Fruit fly (Drosophila melanogaster) whole organism, embryonic: ENCODE measurements around the gene Pex10.
A peak's percentile ranks its signal among the peaks of the same experiment; 100 is the strongest.

Source experiments
- CG10147 ChIP-seq: fragments of 200-800 bp; sonication (Bioruptor generic); optimal IDR thresholded peaks from 2 replicates; lab custom pipeline; 2019; ENCODE audit warnings: missing biosample characterization, mild to moderate bottlenecking, missing genetic modification characterization, moderate library complexity
- CG10267 ChIP-seq: fragments of 200-800 bp; sonication (Bioruptor generic); optimal IDR thresholded peaks from 2 replicates; lab custom pipeline; 2018; ENCODE audit warnings: missing biosample characterization, mild to moderate bottlenecking, missing genetic modification characterization, moderate library complexity
- CG10462 ChIP-seq: fragments of 200-800 bp; sonication (Bioruptor generic); optimal IDR thresholded peaks from 2 replicates; lab custom pipeline; 2016; ENCODE audit warnings: missing biosample characterization, missing genetic modification characterization
- CG11696 ChIP-seq: fragments of 200-800 bp; sonication (Bioruptor generic); IDR thresholded peaks from 2 replicates; pipeline ENCODE4 v1.3.6; 2022; ENCODE audit warnings: missing biosample characterization, missing genetic modification characterization
- CG12104 ChIP-seq: fragments of 200-800 bp; sonication (Bioruptor generic); optimal IDR thresholded peaks from 3 replicates; lab custom pipeline; 2016; ENCODE audit warnings: missing biosample characterization, missing genetic modification characterization
- CG12236 ChIP-seq: fragments of 200-800 bp; sonication (Bioruptor generic); optimal IDR thresholded peaks from 2 replicates; lab custom pipeline; 2016; ENCODE audit warnings: missing biosample characterization, missing genetic modification characterization
- CG14014 ChIP-seq: fragments of 200-800 bp; sonication (Bioruptor generic); IDR thresholded peaks from 2 replicates; pipeline ENCODE4 v1.3.6; 2022; ENCODE audit warnings: missing biosample characterization, missing genetic modification characterization
- CG15269 ChIP-seq: fragments of 200-800 bp; sonication (Bioruptor generic); optimal IDR thresholded peaks from 2 replicates; lab custom pipeline; 2018; ENCODE audit warnings: missing biosample characterization, mild to moderate bottlenecking, missing genetic modification characterization, moderate library complexity
- CG16863 ChIP-seq: fragments of 200-800 bp; sonication (Bioruptor generic); optimal IDR thresholded peaks from 3 replicates; lab custom pipeline; 2016; ENCODE audit warnings: missing biosample characterization, missing genetic modification characterization
- CG2120 ChIP-seq: fragments of 200-800 bp; sonication (Bioruptor generic); optimal IDR thresholded peaks from 3 replicates; lab custom pipeline; 2016; ENCODE audit warnings: missing biosample characterization, missing genetic modification characterization
- CG2199 ChIP-seq: fragments of 200-800 bp; sonication (Bioruptor generic); IDR thresholded peaks from 3 replicates; pipeline ENCODE4 v1.3.6; 2022; ENCODE audit warnings: missing biosample characterization, missing genetic modification characterization
- CG31441 ChIP-seq: fragments of 200-800 bp; sonication (Bioruptor generic); IDR thresholded peaks from 2 replicates; pipeline ENCODE4 v1.3.6; 2022; ENCODE audit warnings: missing biosample characterization, missing genetic modification characterization
- CG32772 ChIP-seq: fragments of 200-800 bp; sonication (Bioruptor generic); IDR thresholded peaks from 2 replicates; pipeline ENCODE4 v1.3.6; 2022; ENCODE audit warnings: missing biosample characterization, missing genetic modification characterization
- CG33557 ChIP-seq: fragments of 200-800 bp; sonication (Bioruptor generic); optimal IDR thresholded peaks from 2 replicates; lab custom pipeline; 2019; ENCODE audit warnings: missing biosample characterization, mild to moderate bottlenecking, missing genetic modification characterization, moderate library complexity
- CG34224 ChIP-seq: fragments of 200-800 bp; sonication (Bioruptor generic); IDR thresholded peaks from 3 replicates; pipeline ENCODE4 v1.3.6; 2022; ENCODE audit warnings: missing biosample characterization, missing genetic modification characterization; ENCODE audit not compliant: partially characterized antibody
- CG6654 ChIP-seq: fragments of 200-800 bp; sonication (Bioruptor generic); optimal IDR thresholded peaks from 2 replicates; lab custom pipeline; 2017; ENCODE audit warnings: missing biosample characterization, mild to moderate bottlenecking, missing genetic modification characterization
- CG7357 ChIP-seq: fragments of 200-800 bp; sonication (Bioruptor generic); IDR thresholded peaks from 3 replicates; pipeline ENCODE4 v1.3.6; 2022; ENCODE audit warnings: missing biosample characterization, missing genetic modification characterization
- CG7786 ChIP-seq: fragments of 200-800 bp; sonication (Bioruptor generic); optimal IDR thresholded peaks from 2 replicates; lab custom pipeline; 2016; ENCODE audit warnings: missing biosample characterization, missing genetic modification characterization
- CG9727 ChIP-seq: fragments of 200-800 bp; sonication (Bioruptor generic); optimal IDR thresholded peaks from 3 replicates; lab custom pipeline; 2017; ENCODE audit warnings: missing biosample characterization, mild to moderate bottlenecking, missing genetic modification characterization
- CG9797 ChIP-seq: fragments of 200-800 bp; sonication (Bioruptor generic); optimal IDR thresholded peaks from 3 replicates; lab custom pipeline; 2018; ENCODE audit warnings: missing biosample characterization, mild to moderate bottlenecking, missing genetic modification characterization
- HHEX ChIP-seq: fragments of 200-800 bp; sonication (Bioruptor generic); optimal IDR thresholded peaks from 3 replicates; lab custom pipeline; 2017; ENCODE audit warnings: missing biosample characterization, mild to moderate bottlenecking, missing genetic modification characterization, missing genetic modification reagents
- Hey ChIP-seq: fragments of 200-800 bp; sonication (Bioruptor generic); optimal IDR thresholded peaks from 3 replicates; lab custom pipeline; 2018; ENCODE audit warnings: missing biosample characterization, mild to moderate bottlenecking, missing genetic modification characterization
- HmgD ChIP-seq: fragments of 200-800 bp; sonication (Bioruptor generic); optimal IDR thresholded peaks from 3 replicates; lab custom pipeline; 2016; ENCODE audit warnings: missing biosample characterization, missing genetic modification characterization
- Kr ChIP-seq: fragments of 200-800 bp; sonication (Bioruptor generic); optimal IDR thresholded peaks from 2 replicates; lab custom pipeline; 2017; ENCODE audit warnings: missing biosample characterization, mild to moderate bottlenecking, missing genetic modification characterization
- Med ChIP-seq: fragments of 200-800 bp; sonication (Bioruptor generic); peaks from one replicate; lab custom pipeline; 2016; ENCODE audit warnings: missing biosample characterization, missing genetic modification characterization, mild to moderate bottlenecking, inconsistent platforms, moderate library complexity
- Meics ChIP-seq: fragments of 200-800 bp; sonication (Bioruptor generic); optimal IDR thresholded peaks from 2 replicates; lab custom pipeline; 2017; ENCODE audit warnings: missing biosample characterization, mild to moderate bottlenecking, missing genetic modification characterization
- NC2β ChIP-seq: fragments of 200-800 bp; sonication (Bioruptor generic); optimal IDR thresholded peaks from 2 replicates; lab custom pipeline; 2016; ENCODE audit warnings: missing biosample characterization, missing genetic modification characterization
- Side ChIP-seq: fragments of 200-800 bp; sonication (Bioruptor generic); optimal IDR thresholded peaks from 2 replicates; lab custom pipeline; 2016; ENCODE audit warnings: missing biosample characterization, missing genetic modification characterization
- Six4 ChIP-seq: fragments of 200-800 bp; sonication (Bioruptor generic); optimal IDR thresholded peaks from 2 replicates; lab custom pipeline; 2016; ENCODE audit warnings: missing biosample characterization, missing genetic modification characterization
- Ssrp ChIP-seq: fragments of 200-800 bp; sonication (Bioruptor generic); optimal IDR thresholded peaks from 2 replicates; lab custom pipeline; 2018; ENCODE audit warnings: missing biosample characterization, mild to moderate bottlenecking, missing genetic modification characterization, moderate library complexity
- abd-A ChIP-seq: fragments of 200-800 bp; sonication (Bioruptor generic); optimal IDR thresholded peaks from 3 replicates; lab custom pipeline; 2019; ENCODE audit warnings: missing biosample characterization, mild to moderate bottlenecking, missing genetic modification characterization, moderate library complexity
- ash1 ChIP-seq: fragments of 200-800 bp; sonication (Bioruptor generic); optimal IDR thresholded peaks from 2 replicates; lab custom pipeline; 2018; ENCODE audit warnings: missing biosample characterization, mild to moderate bottlenecking, missing genetic modification characterization
- bbx ChIP-seq: fragments of 200-800 bp; sonication (Bioruptor generic); IDR thresholded peaks from 2 replicates; pipeline ENCODE4 v1.3.6; 2022; ENCODE audit warnings: missing biosample characterization, missing genetic modification characterization; ENCODE audit not compliant: partially characterized antibody
- bcd ChIP-seq: fragments of 200-800 bp; sonication (Bioruptor generic); optimal IDR thresholded peaks from 2 replicates; lab custom pipeline; 2017; ENCODE audit warnings: missing biosample characterization, mild to moderate bottlenecking, missing genetic modification characterization
- dm ChIP-seq: fragments of 200-800 bp; sonication (Bioruptor generic); optimal IDR thresholded peaks from 3 replicates; lab custom pipeline; 2016; ENCODE audit warnings: missing biosample characterization, missing genetic modification characterization
- dysf ChIP-seq: fragments of 200-800 bp; sonication (Bioruptor generic); IDR thresholded peaks from 3 replicates; pipeline ENCODE4 v1.3.6; 2022; ENCODE audit warnings: missing biosample characterization, missing genetic modification characterization
- fd102C ChIP-seq: fragments of 200-800 bp; sonication (Bioruptor generic); optimal IDR thresholded peaks from 2 replicates; lab custom pipeline; 2018; ENCODE audit warnings: missing biosample characterization, mild to moderate bottlenecking, missing genetic modification characterization, moderate library complexity
- gcm2 ChIP-seq: fragments of 200-800 bp; sonication (Bioruptor generic); optimal IDR thresholded peaks from 2 replicates; lab custom pipeline; 2016; ENCODE audit warnings: missing biosample characterization, missing genetic modification characterization
- gt ChIP-seq: fragments of 200-800 bp; sonication (Bioruptor generic); IDR thresholded peaks from 2 replicates; pipeline ENCODE4 v1.3.6; 2022; ENCODE audit warnings: missing biosample characterization, missing genetic modification characterization
- hbn ChIP-seq: fragments of 200-800 bp; sonication (Bioruptor generic); IDR thresholded peaks from 2 replicates; pipeline ENCODE4 v1.3.6; 2022; ENCODE audit warnings: missing biosample characterization, missing genetic modification characterization; ENCODE audit not compliant: partially characterized antibody
- jigr1 ChIP-seq: fragments of 200-800 bp; sonication (Bioruptor generic); IDR thresholded peaks from 3 replicates; pipeline ENCODE4 v1.3.6; 2022; ENCODE audit warnings: missing biosample characterization, missing genetic modification characterization
- oc ChIP-seq: fragments of 200-800 bp; sonication (Bioruptor generic); optimal IDR thresholded peaks from 2 replicates; lab custom pipeline; 2018; ENCODE audit warnings: missing biosample characterization, mild to moderate bottlenecking, missing genetic modification characterization, moderate library complexity
- sc ChIP-seq, 3 experiments: fragments of >200 bp in 2 of 3; fragments of 200-800 bp in 1 of 3; sonication (Bioruptor generic) in 1 of 3; optimal IDR thresholded peaks; 2 replicates in 2 of 3; 3 replicates in 1 of 3; lab custom pipeline; 2017; ENCODE audit warnings: mild to moderate bottlenecking in 1 of 3, missing biosample characterization in 1 of 3, missing genetic modification characterization in 1 of 3, missing genetic modification reagents in 1 of 3
- sisA ChIP-seq: fragments of 200-800 bp; sonication (Bioruptor generic); IDR thresholded peaks from 2 replicates; pipeline ENCODE4 v1.3.6; 2022; ENCODE audit warnings: missing biosample characterization, missing genetic modification characterization
- sqz ChIP-seq: fragments of 200-800 bp; sonication (Bioruptor generic); optimal IDR thresholded peaks from 3 replicates; lab custom pipeline; 2018; ENCODE audit warnings: missing biosample characterization, mild to moderate bottlenecking, missing genetic modification characterization
- tll ChIP-seq, 2 experiments: fragments of 200-800 bp in 1 of 2; fragments of >200 bp in 1 of 2; sonication (Bioruptor generic) in 1 of 2; optimal IDR thresholded peaks; 2 replicates each; lab custom pipeline; 2017 to 2019; ENCODE audit warnings: missing biosample characterization in 2 of 2, missing genetic modification characterization in 2 of 2, mild to moderate bottlenecking in 1 of 2, moderate library complexity in 1 of 2
- tup ChIP-seq: fragments of 200-800 bp; sonication (Bioruptor generic); optimal IDR thresholded peaks from 2 replicates; lab custom pipeline; 2016; ENCODE audit warnings: missing biosample characterization, mild to moderate bottlenecking, missing genetic modification characterization, moderate library complexity
- vvl ChIP-seq: fragments of 200-800 bp; sonication (Bioruptor generic); IDR thresholded peaks from 2 replicates; pipeline ENCODE4 v1.3.6; 2022; ENCODE audit warnings: missing biosample characterization, missing genetic modification characterization
- wek ChIP-seq: fragments of 200-800 bp; sonication (Bioruptor generic); optimal IDR thresholded peaks from 3 replicates; lab custom pipeline; 2018; ENCODE audit warnings: missing biosample characterization, mild to moderate bottlenecking, missing genetic modification characterization, moderate library complexity

Gene Pex10

dm6 chr3L:1558178-1558788 is at the start of gene Pex10, which contains the start of gene CG12099 (continued):
- TF ChIP-seq Hey (tag; lab: Kevin White, UChicago) = no peak
- TF ChIP-seq Med (GFP tag; lab: Kevin White, UChicago) = peak; percentile 91
- peak; percentile 61 for TF ChIP-seq dm
- TF ChIP-seq vvl (GFP tag; lab: Robert Waterston, UW) = peak; percentile 93
- peak; percentile 87 for TF ChIP-seq Six4
- peak; percentile 89 for TF ChIP-seq CG2120 (GFP tag; lab: Kevin White, UChicago)
- peak; percentile 93 for TF ChIP-seq sisA
- peak; percentile 83 for TF ChIP-seq CG10147 (GFP tag; lab: Kevin White, UChicago)
- peak; percentile 92 for TF ChIP-seq dysf
- no peak for TF ChIP-seq ash1 (GFP tag; lab: Kevin White, UChicago)
- TF ChIP-seq CG10462 (GFP tag; lab: Kevin White, UChicago) = peak; percentile 73
- TF ChIP-seq Ssrp (tag; lab: Kevin White, UChicago) = peak; percentile 82
- no peak for TF ChIP-seq Kr (GFP tag; lab: Kevin White, UChicago)
- TF ChIP-seq Meics (GFP tag; lab: Kevin White, UChicago) = peak; percentile 84
- peak; percentile 84 for TF ChIP-seq bbx
- peak; percentile 80 for TF ChIP-seq CG7357 (GFP tag; lab: Robert Waterston, UW)
- TF ChIP-seq oc (tag; lab: Kevin White, UChicago) = no peak
- TF ChIP-seq wek (GFP tag; lab: Kevin White, UChicago) = no peak
- peak; percentile 80 for TF ChIP-seq jigr1
- peak; percentile 52 for TF ChIP-seq CG6654 (GFP tag; lab: Kevin White, UChicago)
- no peak for TF ChIP-seq sqz (GFP tag; lab: Kevin White, UChicago)
- TF ChIP-seq CG10267 (tag; lab: Kevin White, UChicago) = peak; percentile 100
- 0 out of 2 replicates have a peak, but pooled peaks have one; percentile 37 for TF ChIP-seq CG11696 (GFP tag; lab: Robert Waterston, UW)
- TF ChIP-seq CG33557 (GFP tag; lab: Kevin White, UChicago) = peak; percentile 84
- peak; percentile 81 for TF ChIP-seq CG12104 (GFP tag; lab: Kevin White, UChicago)
- TF ChIP-seq tll (GFP tag; optimal IDR thresholded peaks at IDR 0.05; lab: Kevin White, UChicago) = peak; percentile 20 to 70
- peak; percentile 76 for TF ChIP-seq HHEX (GFP tag; lab: Kevin White, UChicago)
- TF ChIP-seq CG16863 (GFP tag; lab: Kevin White, UChicago) = peak; percentile 61
- peak; percentile 91 for TF ChIP-seq CG32772 (GFP tag; lab: Robert Waterston, UW)
- no peak for TF ChIP-seq gcm2
- TF ChIP-seq fd102C (GFP tag; lab: Kevin White, UChicago) = peak; percentile 49
- no peak for TF ChIP-seq sc (optimal IDR thresholded peaks at IDR 0.05; lab: Kevin White, UChicago)
- TF ChIP-seq sc (GFP tag; optimal IDR thresholded peaks at IDR 0.05; lab: Kevin White, UChicago) = no peak
- TF ChIP-seq CG2199 (GFP tag; lab: Robert Waterston, UW) = 0 out of 3 replicates have a peak, but pooled peaks have one; percentile 69
- peak; percentile 48 for TF ChIP-seq CG7786 (GFP tag; lab: Kevin White, UChicago)
- TF ChIP-seq CG12236 (GFP tag; lab: Kevin White, UChicago) = no peak
- no peak for TF ChIP-seq abd-A (tag; lab: Kevin White, UChicago)
- peak; percentile 91 for TF ChIP-seq CG9727 (GFP tag; lab: Kevin White, UChicago)
- TF ChIP-seq CG14014 (GFP tag; lab: Robert Waterston, UW) = peak; percentile 87
- peak; percentile 93 for TF ChIP-seq hbn (GFP tag; lab: Robert Waterston, UW)
- peak; percentile 78 for TF ChIP-seq tup (GFP tag; lab: Kevin White, UChicago)
- TF ChIP-seq HmgD = no peak
- peak; percentile 58 for TF ChIP-seq CG9797 (GFP tag; lab: Kevin White, UChicago)
- TF ChIP-seq CG34224 = peak; percentile 89
- peak; percentile 27 for TF ChIP-seq NC2β (GFP tag; lab: Kevin White, UChicago)
- peak; percentile 88 for TF ChIP-seq CG31441 (GFP tag; lab: Robert Waterston, UW)
- peak; percentile 73 for TF ChIP-seq gt (GFP tag; lab: Robert Waterston, UW)
- peak; percentile 86 for TF ChIP-seq CG15269 (tag; lab: Kevin White, UChicago)
- TF ChIP-seq bcd = peak; percentile 88
- TF ChIP-seq Side (GFP tag; lab: Kevin White, UChicago) = peak; percentile 48
